Fruit fly (Drosophila melanogaster) whole organism, embryonic: Measurements from ENCODE around the gene TwdlV.

Source experiments
- Antp ChIP-seq: fragments of 200-800 bp; sonication (Bioruptor generic); optimal IDR thresholded peaks from 3 replicates; lab custom pipeline; 2016; ENCODE audit warnings: missing biosample characterization, missing genetic modification characterization
- Awh ChIP-seq: fragments of 200-800 bp; sonication (Bioruptor generic); IDR thresholded peaks from 2 replicates; pipeline ENCODE4, ENCODE4 v1.3.6; 2022; ENCODE audit warnings: missing biosample characterization, missing genetic modification characterization
- CG10321 ChIP-seq: fragments of 200-800 bp; sonication (Bioruptor generic); IDR thresholded peaks from 2 replicates; pipeline ENCODE4 v1.3.6; 2022; ENCODE audit warnings: missing biosample characterization, missing genetic modification characterization
- CG11093 ChIP-seq: fragments of 200-800 bp; sonication (Bioruptor generic); IDR thresholded peaks from 3 replicates; pipeline ENCODE4 v1.3.6; 2022; ENCODE audit warnings: missing biosample characterization, missing genetic modification characterization
- CG11560 ChIP-seq: fragments of 200-800 bp; sonication (Bioruptor generic); IDR thresholded peaks from 3 replicates; pipeline ENCODE4 v1.3.6; 2022; ENCODE audit warnings: missing biosample characterization, missing genetic modification characterization
- CG12236 ChIP-seq: fragments of 200-800 bp; sonication (Bioruptor generic); optimal IDR thresholded peaks from 2 replicates; lab custom pipeline; 2016; ENCODE audit warnings: missing biosample characterization, missing genetic modification characterization
- CG13775 ChIP-seq: fragments of 200-800 bp; sonication (Bioruptor generic); optimal IDR thresholded peaks from 3 replicates; lab custom pipeline; 2017; ENCODE audit warnings: missing biosample characterization, mild to moderate bottlenecking, missing genetic modification characterization
- CG14667 ChIP-seq: fragments of 200-800 bp; sonication (Bioruptor generic); IDR thresholded peaks from 2 replicates; pipeline ENCODE4 v1.3.6; 2022; ENCODE audit warnings: missing biosample characterization, missing genetic modification characterization
- CG15269 ChIP-seq: fragments of 200-800 bp; sonication (Bioruptor generic); optimal IDR thresholded peaks from 2 replicates; lab custom pipeline; 2018; ENCODE audit warnings: missing biosample characterization, mild to moderate bottlenecking, missing genetic modification characterization, moderate library complexity
- CG17385 ChIP-seq: fragments of 200-800 bp; sonication (Bioruptor generic); optimal IDR thresholded peaks from 3 replicates; lab custom pipeline; 2018; ENCODE audit warnings: missing biosample characterization, mild to moderate bottlenecking, missing genetic modification characterization
- CG2889 ChIP-seq: fragments of 200-800 bp; sonication (Bioruptor generic); IDR thresholded peaks from 3 replicates; pipeline ENCODE4 v1.3.6; 2022; ENCODE audit warnings: missing biosample characterization, missing genetic modification characterization
- CG43689 ChIP-seq: fragments of 200-800 bp; sonication (Bioruptor generic); IDR thresholded peaks from 2 replicates; pipeline ENCODE4 v1.3.6; 2022; ENCODE audit warnings: missing biosample characterization, missing genetic modification characterization
- CG4707 ChIP-seq: fragments of 200-800 bp; sonication (Bioruptor generic); optimal IDR thresholded peaks from 2 replicates; lab custom pipeline; 2018; ENCODE audit warnings: missing biosample characterization, mild to moderate bottlenecking, missing genetic modification characterization, moderate library complexity
- CG5953 ChIP-seq: fragments of 200-800 bp; sonication (Bioruptor generic); IDR thresholded peaks from 2 replicates; pipeline ENCODE4 v1.3.6; 2022; ENCODE audit warnings: missing biosample characterization, missing genetic modification characterization
- CG7928 ChIP-seq: fragments of 200-800 bp; sonication (Bioruptor generic); optimal IDR thresholded peaks from 2 replicates; lab custom pipeline; 2017; ENCODE audit warnings: missing biosample characterization, mild to moderate bottlenecking, missing genetic modification characterization
- CG9932 ChIP-seq: fragments of 200-800 bp; sonication (Bioruptor generic); IDR thresholded peaks from 2 replicates; pipeline ENCODE4 v1.3.6; 2022; ENCODE audit warnings: missing biosample characterization, missing genetic modification characterization
- CTCF ChIP-seq: fragments of 200-800 bp; sonication (Bioruptor generic); optimal IDR thresholded peaks from 2 replicates; lab custom pipeline; 2017; ENCODE audit warnings: missing biosample characterization, mild to moderate bottlenecking, missing genetic modification characterization, moderate library complexity
- D19A ChIP-seq: fragments of 200-800 bp; optimal IDR thresholded peaks from 3 replicates; lab custom pipeline; 2019; ENCODE audit warnings: missing biosample characterization, mild to moderate bottlenecking, missing genetic modification characterization, moderate library complexity
- D19B ChIP-seq: fragments of 200-800 bp; sonication (Bioruptor generic); optimal IDR thresholded peaks from 2 replicates; lab custom pipeline; 2017; ENCODE audit warnings: missing biosample characterization, mild to moderate bottlenecking, missing genetic modification characterization
- Deaf1 ChIP-seq: fragments of 200-800 bp; optimal IDR thresholded peaks from 3 replicates; lab custom pipeline; 2019; ENCODE audit warnings: missing biosample characterization, mild to moderate bottlenecking, missing genetic modification characterization, moderate library complexity
- Dip3 ChIP-seq: fragments of 200-800 bp; sonication (Bioruptor generic); optimal IDR thresholded peaks from 3 replicates; lab custom pipeline; 2016; ENCODE audit warnings: missing biosample characterization, missing genetic modification characterization
- Dp ChIP-seq: fragments of 200-800 bp; sonication (Bioruptor generic); optimal IDR thresholded peaks from 2 replicates; lab custom pipeline; 2018; ENCODE audit warnings: missing biosample characterization, mild to moderate bottlenecking, missing genetic modification characterization, moderate library complexity
- E2f2 ChIP-seq: fragments of 200-800 bp; sonication (Bioruptor generic); IDR thresholded peaks from 2 replicates; pipeline ENCODE4 v1.3.6; 2022; ENCODE audit warnings: missing biosample characterization, missing genetic modification characterization
- Gug ChIP-seq: fragments of 200-800 bp; sonication (Bioruptor generic); IDR thresholded peaks from 4 replicates; pipeline ENCODE4 v1.3.6; 2022; ENCODE audit warnings: missing biosample characterization, missing genetic modification characterization
- HLH4C ChIP-seq: fragments of 200-800 bp; sonication (Bioruptor generic); IDR thresholded peaks from 3 replicates; pipeline ENCODE4 v1.3.6; 2022; ENCODE audit warnings: missing biosample characterization, missing genetic modification characterization; ENCODE audit not compliant: partially characterized antibody
- Lhr ChIP-seq: fragments of 200-800 bp; sonication (Bioruptor generic); optimal IDR thresholded peaks from 3 replicates; lab custom pipeline; 2017; ENCODE audit warnings: mild to moderate bottlenecking, missing biosample characterization, missing genetic modification reagents, missing genetic modification characterization
- MESR4 ChIP-seq: fragments of 200-800 bp; sonication (Bioruptor generic); optimal IDR thresholded peaks from 2 replicates; lab custom pipeline; 2018; ENCODE audit warnings: missing biosample characterization, mild to moderate bottlenecking, missing genetic modification characterization, moderate library complexity
- MTF-1 ChIP-seq: fragments of 200-800 bp; sonication (Bioruptor generic); optimal IDR thresholded peaks from 2 replicates; lab custom pipeline; 2018; ENCODE audit warnings: missing biosample characterization, mild to moderate bottlenecking, missing genetic modification characterization, borderline replicate concordance
- Nf-YC ChIP-seq: fragments of 200-800 bp; optimal IDR thresholded peaks from 3 replicates; lab custom pipeline; 2019; ENCODE audit warnings: missing biosample characterization, mild to moderate bottlenecking, missing genetic modification characterization, moderate library complexity
- chinmo ChIP-seq: fragments of 200-800 bp; sonication (Bioruptor generic); IDR thresholded peaks from 4 replicates; pipeline ENCODE4 v1.3.6; 2022; ENCODE audit warnings: missing biosample characterization, missing genetic modification characterization; ENCODE audit not compliant: partially characterized antibody
- croc ChIP-seq: fragments of 200-800 bp; sonication (Bioruptor generic); conservative IDR thresholded peaks from 3 replicates; pipeline ENCODE4 v1.3.6; 2022; ENCODE audit warnings: missing biosample characterization, missing genetic modification characterization
- danr ChIP-seq: fragments of 200-800 bp; sonication (Bioruptor generic); IDR thresholded peaks from 2 replicates; pipeline ENCODE4 v1.3.6; 2022; ENCODE audit warnings: missing biosample characterization, missing genetic modification characterization
- dm ChIP-seq: fragments of 200-800 bp; sonication (Bioruptor generic); optimal IDR thresholded peaks from 3 replicates; lab custom pipeline; 2016; ENCODE audit warnings: missing biosample characterization, missing genetic modification characterization
- emc ChIP-seq: fragments of 200-800 bp; sonication (Bioruptor generic); optimal IDR thresholded peaks from 2 replicates; lab custom pipeline; 2016; ENCODE audit warnings: missing biosample characterization, missing genetic modification characterization
- exex ChIP-seq: fragments of 200-800 bp; sonication (Bioruptor generic); optimal IDR thresholded peaks from 4 replicates; lab custom pipeline; 2018; ENCODE audit warnings: missing biosample characterization, mild to moderate bottlenecking, missing genetic modification characterization, moderate library complexity
- fru ChIP-seq: fragments of >200 bp; optimal IDR thresholded peaks from 2 replicates; lab custom pipeline; 2017
- gro ChIP-seq: fragments of 200-800 bp; sonication (Bioruptor generic); optimal IDR thresholded peaks from 2 replicates; lab custom pipeline; 2016; ENCODE audit warnings: missing biosample characterization, missing genetic modification characterization
- ham ChIP-seq: fragments of 200-800 bp; sonication (Bioruptor generic); IDR thresholded peaks from 2 replicates; pipeline ENCODE4 v1.3.6; 2022; ENCODE audit warnings: missing biosample characterization, missing genetic modification characterization
- hth ChIP-seq: fragments of >200 bp; optimal IDR thresholded peaks from 2 replicates; lab custom pipeline; 2017; ENCODE audit warnings: inconsistent platforms
- inv ChIP-seq: fragments of 200-800 bp; sonication (Bioruptor generic); IDR thresholded peaks from 2 replicates; pipeline ENCODE4 v1.3.6; 2022; ENCODE audit warnings: missing biosample characterization, missing genetic modification characterization; ENCODE audit not compliant: partially characterized antibody
- lola ChIP-seq, 3 experiments: fragments of >200 bp in 2 of 3; fragments of 200-800 bp in 1 of 3; sonication (Bioruptor generic) in 1 of 3; optimal IDR thresholded peaks; 2 replicates each; lab custom pipeline; 2017 to 2019; ENCODE audit warnings: missing biosample characterization in 3 of 3, missing genetic modification characterization in 3 of 3, mild to moderate bottlenecking in 1 of 3, moderate library complexity in 1 of 3
- lov ChIP-seq, 2 experiments: fragments of 200-800 bp in 1 of 2; fragments of >200 bp in 1 of 2; sonication (Bioruptor generic) in 1 of 2; IDR thresholded peaks in 1 of 2; optimal IDR thresholded peaks in 1 of 2; 2 replicates in 1 of 2; 3 replicates in 1 of 2; pipeline versions ENCODE4 v1.3.6 to Lab custom; 2017 to 2022; ENCODE audit warnings: missing biosample characterization in 1 of 2, missing genetic modification characterization in 1 of 2
- nmo ChIP-seq: fragments of 200-800 bp; sonication (Bioruptor generic); optimal IDR thresholded peaks from 2 replicates; lab custom pipeline; 2018; ENCODE audit warnings: missing biosample characterization, mild to moderate bottlenecking, missing genetic modification characterization, moderate library complexity
- onecut ChIP-seq: fragments of 200-800 bp; sonication (Bioruptor generic); IDR thresholded peaks from 2 replicates; pipeline ENCODE4 v1.3.6; 2022; ENCODE audit warnings: missing biosample characterization, missing genetic modification characterization
- row ChIP-seq: fragments of 200-800 bp; sonication (Bioruptor generic); IDR thresholded peaks from 3 replicates; pipeline ENCODE4 v1.3.6; 2022; ENCODE audit warnings: missing biosample characterization, missing genetic modification characterization
- sd ChIP-seq: fragments of 200-800 bp; sonication (Bioruptor generic); optimal IDR thresholded peaks from 3 replicates; lab custom pipeline; 2018; ENCODE audit warnings: missing biosample characterization, mild to moderate bottlenecking, missing genetic modification characterization, moderate library complexity
- stwl ChIP-seq: fragments of 200-800 bp; sonication (Bioruptor generic); optimal IDR thresholded peaks from 3 replicates; lab custom pipeline; 2018; ENCODE audit warnings: missing biosample characterization, mild to moderate bottlenecking, missing genetic modification characterization, moderate library complexity
- trem ChIP-seq: fragments of 200-800 bp; optimal IDR thresholded peaks from 3 replicates; lab custom pipeline; 2019; ENCODE audit warnings: missing biosample characterization, mild to moderate bottlenecking, missing genetic modification characterization, moderate library complexity
- wek ChIP-seq: fragments of 200-800 bp; sonication (Bioruptor generic); optimal IDR thresholded peaks from 3 replicates; lab custom pipeline; 2018; ENCODE audit warnings: missing biosample characterization, mild to moderate bottlenecking, missing genetic modification characterization, moderate library complexity
- yki ChIP-seq: fragments of >200 bp; optimal IDR thresholded peaks from 3 replicates; lab custom pipeline; 2018

The TwdlV gene

DNA sequence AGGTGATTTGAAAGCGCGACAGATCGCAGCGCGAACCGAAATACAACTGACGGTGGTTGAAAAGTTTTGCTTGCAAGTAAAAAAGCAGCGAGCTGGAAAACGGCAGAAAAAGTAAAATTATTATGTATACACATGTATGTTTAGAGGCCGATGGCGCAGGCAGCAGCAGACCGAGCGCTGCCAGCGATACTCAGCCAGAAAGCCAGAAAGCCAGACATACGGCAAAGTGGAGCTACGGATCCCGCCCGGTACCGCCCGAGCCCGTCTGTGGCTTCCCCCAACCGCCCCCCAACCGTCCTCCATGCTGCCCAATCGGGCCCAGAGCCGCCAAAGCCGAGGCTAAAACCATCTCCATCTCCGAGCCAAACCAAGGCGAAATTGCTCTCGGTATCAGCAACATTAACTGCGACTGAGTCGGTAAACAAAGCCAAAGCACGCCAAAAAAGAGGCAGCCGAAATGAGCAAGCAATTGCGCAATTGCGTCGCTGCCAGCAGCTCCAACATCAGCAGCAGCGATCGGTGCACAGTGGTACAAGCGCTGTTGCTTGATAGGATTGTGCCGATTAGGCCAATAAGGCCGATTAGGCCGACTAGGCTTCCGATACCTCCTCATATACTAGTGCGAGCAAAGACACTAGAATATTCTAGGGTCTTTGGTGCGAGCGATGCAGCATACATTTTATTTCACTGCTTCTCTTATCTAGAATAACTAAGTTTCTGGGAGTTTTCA lies 39.1 kb upstream of the TwdlV start, which contains the start of gene CG14636 (continued):
- TF ChIP-seq D19B (GFP tag; lab: Kevin White, UChicago) (peak; percentile 19), nmo (GFP tag; lab: Kevin White, UChicago) (peak; percentile 43), Gug (GFP tag; lab: Robert Waterston, UW) (peak; percentile 63; the same call in 2 of the 4 replicates), CG11093 (peak; percentile 40; the same call in 1 of the 3 replicates), lov (optimal IDR thresholded peaks at IDR 0.05; lab: Kevin White, UChicago) (no peak), lov (GFP tag; IDR thresholded peaks at IDR 0.05; lab: Robert Waterston, UW) (no peak), lola (GFP tag; optimal IDR thresholded peaks at IDR 0.05; lab: Kevin White, UChicago) (no peak), emc (GFP tag; lab: Kevin White, UChicago) (peak; percentile 9), CG7928 (GFP tag; lab: Kevin White, UChicago) (no peak), Lhr (no peak), Dp (GFP tag; lab: Kevin White, UChicago) (no peak), trem (tag; lab: Kevin White, UChicago) (no peak), MESR4 (GFP tag; lab: Kevin White, UChicago) (no peak), CG4707 (GFP tag; lab: Kevin White, UChicago) (no peak), Nf-YC (tag; lab: Kevin White, UChicago) (peak; percentile 75), inv (GFP tag; lab: Robert Waterston, UW) (no peak; the same call in 1 of the 2 replicates), CG14667 (GFP tag; lab: Robert Waterston, UW) (peak; percentile 70), fru (no peak), yki (lab: Kevin White, UChicago) (no peak), CG11560 (tag; lab: Robert Waterston, UW) (peak; percentile 69; the same call in 2 of the 3 replicates), CG17385 (GFP tag; lab: Kevin White, UChicago) (peak; percentile 68), sd (tag; lab: Kevin White, UChicago) (peak; percentile 8), exex (tag; lab: Kevin White, UChicago) (no peak), Dip3 (GFP tag; lab: Kevin White, UChicago) (peak; percentile 51), hth (no peak), CG9932 (GFP tag; lab: Robert Waterston, UW) (peak; percentile 83), D19A (tag; lab: Kevin White, UChicago) (peak; percentile 33), stwl (tag; lab: Kevin White, UChicago) (no peak), danr (peak; percentile 73), CG10321 (GFP tag; lab: Robert Waterston, UW) (no peak), CTCF (peak; percentile 12), ham (GFP tag; lab: Robert Waterston, UW) (peak; percentile 27; the same call in 1 of the 2 replicates), onecut (GFP tag; lab: Robert Waterston, UW) (peak; percentile 56), dm (GFP tag; lab: Kevin White, UChicago) (peak; percentile 21), Antp (GFP tag; lab: Kevin White, UChicago) (peak; percentile 80), gro (GFP tag; lab: Kevin White, UChicago) (peak; percentile 63), HLH4C (peak; percentile 54; the same call in 1 of the 3 replicates), CG12236 (GFP tag; lab: Kevin White, UChicago) (no peak), MTF-1 (GFP tag; lab: Kevin White, UChicago) (no peak), chinmo (peak; percentile 90), E2f2 (GFP tag; lab: Robert Waterston, UW) (peak; percentile 60), Awh (GFP tag; lab: Robert Waterston, UW) (peak; percentile 68), CG15269 (tag; lab: Kevin White, UChicago) (peak; percentile 83), row (GFP tag; lab: Robert Waterston, UW) (peak; percentile 90), wek (GFP tag; lab: Kevin White, UChicago) (peak; percentile 46), croc (GFP tag; lab: Robert Waterston, UW) (no peak), CG43689 (GFP tag; lab: Robert Waterston, UW) (no peak), Deaf1 (tag; lab: Kevin White, UChicago) (peak; percentile 57), CG5953 (GFP tag; lab: Robert Waterston, UW) (peak; percentile 67; the same call in 1 of the 2 replicates), CG13775 (GFP tag; lab: Kevin White, UChicago) (peak; percentile 51), CG2889 (GFP tag; lab: Robert Waterston, UW) (no peak)
